Fruit fly (Drosophila melanogaster): ENCODE results near the gene CG14722.

dm6 chr3R:11761718-11762117, 20.0 kb downstream of the CG14722 start:
- TF ChIP-seq CG8632 (GFP tag; optimal IDR thresholded peaks at IDR 0.05) (no peak), lz (GFP tag; optimal IDR thresholded peaks at IDR 0.05) (no peak), Blimp-1 (GFP tag; optimal IDR thresholded peaks at IDR 0.05) (no peak), eg (GFP tag; IDR thresholded peaks at IDR 0.05) (no peak), CG8319 (GFP tag; optimal IDR thresholded peaks at IDR 0.05) (no peak), Sox14 (GFP tag; optimal IDR thresholded peaks at IDR 0.05) (no peak), CG11902 (GFP tag; optimal IDR thresholded peaks at IDR 0.05) (no peak), Sox102F (GFP tag; optimal IDR thresholded peaks at IDR 0.05) (no peak), pdm3 (GFP tag; optimal IDR thresholded peaks at IDR 0.05) (no peak), OdsH (GFP tag; optimal IDR thresholded peaks at IDR 0.05) (no peak), CG3919 (GFP tag; optimal IDR thresholded peaks at IDR 0.05) (no peak), CG11294 (GFP tag; IDR thresholded peaks at IDR 0.05) (no peak)
